Worm (Caenorhabditis elegans): ENCODE results near the gene phat-7.

ce11 chrV:4094740-4095139 lies 48.5 kb downstream of the phat-7 start, which contains the start of gene nhr-181:
- no peak for TF ChIP-seq aly-2 (tag; optimal IDR thresholded peaks at IDR 0.05)
- no peak for TF ChIP-seq pqm-1 (tag; optimal IDR thresholded peaks at IDR 0.05)
- TF ChIP-seq lin-39 (tag; optimal IDR thresholded peaks at IDR 0.05): no peak
- TF ChIP-seq C16A3.4 (tag; optimal IDR thresholded peaks at IDR 0.05): no peak
- no peak for TF ChIP-seq nhr-237 (tag; optimal IDR thresholded peaks at IDR 0.05)
- no peak for TF ChIP-seq pag-3 (tag; optimal IDR thresholded peaks at IDR 0.05; ENCODE audit: borderline replicate concordance, insufficient read depth)
- no peak for TF ChIP-seq elt-2 (tag; optimal IDR thresholded peaks at IDR 0.05)
